Fruit fly (Drosophila melanogaster) whole organism, adult: ENCODE results near the gene TAF1B.

Source experiments
- CG11617 ChIP-seq: fragments of 200-800 bp; sonication (Bioruptor generic); optimal IDR thresholded peaks from 2 replicates; lab custom pipeline; 2017; ENCODE audit warnings: mild to moderate bottlenecking, missing biosample characterization, missing genetic modification reagents, missing genetic modification characterization
- CG12768 ChIP-seq: fragments of 200-800 bp; sonication (Bioruptor generic); optimal IDR thresholded peaks from 2 replicates; lab custom pipeline; 2017; ENCODE audit warnings: missing biosample characterization, missing genetic modification characterization, mild to moderate bottlenecking, moderate library complexity, missing genetic modification reagents
- CG14711 ChIP-seq: fragments of 200-800 bp; sonication (Bioruptor generic); optimal IDR thresholded peaks from 2 replicates; lab custom pipeline; 2018; ENCODE audit warnings: missing biosample characterization, mild to moderate bottlenecking, missing genetic modification characterization, moderate library complexity
- CG1620 ChIP-seq: fragments of 200-800 bp; sonication (Bioruptor generic); optimal IDR thresholded peaks from 2 replicates; lab custom pipeline; 2016; ENCODE audit warnings: missing biosample characterization, missing genetic modification characterization
- CG33017 ChIP-seq: fragments of 200-800 bp; sonication (Bioruptor generic); optimal IDR thresholded peaks from 2 replicates; lab custom pipeline; 2018; ENCODE audit warnings: missing biosample characterization, mild to moderate bottlenecking, missing genetic modification characterization, moderate library complexity
- CG5204 ChIP-seq: fragments of 200-800 bp; sonication (Bioruptor generic); optimal IDR thresholded peaks from 2 replicates; lab custom pipeline; 2016; ENCODE audit warnings: missing biosample characterization, missing genetic modification characterization
- CG7045 ChIP-seq: fragments of 200-800 bp; sonication (Bioruptor generic); optimal IDR thresholded peaks from 2 replicates; lab custom pipeline; 2017; ENCODE audit warnings: missing biosample characterization, mild to moderate bottlenecking, missing genetic modification characterization
- CG7101 ChIP-seq: fragments of 200-800 bp; sonication (Bioruptor generic); optimal IDR thresholded peaks from 2 replicates; lab custom pipeline; 2018; ENCODE audit warnings: missing biosample characterization, mild to moderate bottlenecking, missing genetic modification characterization, moderate library complexity
- Clk ChIP-seq: fragments of 200-800 bp; sonication (Bioruptor generic); optimal IDR thresholded peaks from 2 replicates; lab custom pipeline; 2017; ENCODE audit warnings: missing biosample characterization, missing genetic modification characterization
- Crg-1 ChIP-seq: fragments of 200-800 bp; sonication (Bioruptor generic); optimal IDR thresholded peaks from 2 replicates; lab custom pipeline; 2016; ENCODE audit warnings: missing biosample characterization, missing genetic modification characterization
- Hr96 ChIP-seq: fragments of 200-800 bp; sonication (Bioruptor generic); optimal IDR thresholded peaks from 2 replicates; lab custom pipeline; 2016; ENCODE audit warnings: missing biosample characterization, missing genetic modification characterization
- Mnt ChIP-seq: fragments of 200-800 bp; sonication (Bioruptor generic); optimal IDR thresholded peaks from 2 replicates; lab custom pipeline; 2016; ENCODE audit warnings: missing biosample characterization, mild to moderate bottlenecking, missing genetic modification characterization
- bab1 ChIP-seq: fragments of 200-800 bp; sonication (Bioruptor generic); optimal IDR thresholded peaks from 3 replicates; lab custom pipeline; 2019; ENCODE audit warnings: missing biosample characterization, mild to moderate bottlenecking, missing genetic modification characterization, moderate library complexity
- cic ChIP-seq: fragments of 200-800 bp; sonication (Bioruptor generic); optimal IDR thresholded peaks from 2 replicates; lab custom pipeline; 2017; ENCODE audit warnings: missing biosample characterization, mild to moderate bottlenecking, missing genetic modification characterization, moderate library complexity
- cnc ChIP-seq, 2 experiments: fragments of >200 bp; optimal IDR thresholded peaks; 2 replicates each; lab custom pipeline; 2017
- kay ChIP-seq: fragments of 200-800 bp; sonication (Bioruptor generic); peaks from one replicate; lab custom pipeline; 2016; ENCODE audit warnings: missing biosample characterization, missing genetic modification characterization, borderline replicate concordance
- ovo ChIP-seq: fragments of 200-800 bp; sonication (Bioruptor generic); optimal IDR thresholded peaks from 2 replicates; lab custom pipeline; 2016; ENCODE audit warnings: missing biosample characterization, missing genetic modification characterization
- pad ChIP-seq: fragments of 200-800 bp; sonication (Bioruptor generic); optimal IDR thresholded peaks from 3 replicates; lab custom pipeline; 2017; ENCODE audit warnings: missing biosample characterization, missing genetic modification characterization, mild to moderate bottlenecking, moderate library complexity, missing genetic modification reagents
- tj ChIP-seq: fragments of 200-800 bp; sonication (Bioruptor generic); optimal IDR thresholded peaks from 3 replicates; lab custom pipeline; 2017; ENCODE audit warnings: missing biosample characterization, mild to moderate bottlenecking, missing genetic modification characterization, moderate library complexity
- toe ChIP-seq: fragments of 200-800 bp; sonication (Bioruptor generic); optimal IDR thresholded peaks from 2 replicates; lab custom pipeline; 2016; ENCODE audit warnings: missing biosample characterization, missing genetic modification characterization

The TAF1B gene

dm6 chr3R:10144103-10144998, at the start of gene TAF1B, which contains the start of gene Invadolysin:
Gene TAF1B, minus strand, starts transcription at chr3R:10144184.
Gene Invadolysin, plus strand, starts transcription at chr3R:10144668.
- TF ChIP-seq CG14711 (tag; lab: Kevin White, UChicago) (peak; percentile 42), cic (GFP tag; lab: Kevin White, UChicago) (peak; percentile 70), CG7101 (tag; lab: Kevin White, UChicago) (peak; percentile 29), CG33017 (peak; percentile 49), Crg-1 (GFP tag; lab: Kevin White, UChicago) (peak; percentile 51), Mnt (GFP tag; lab: Kevin White, UChicago) (peak; percentile 67), bab1 (GFP tag; lab: Kevin White, UChicago) (peak; percentile 62), CG12768 (GFP tag; lab: Kevin White, UChicago) (no peak), pad (peak; percentile 8), ovo (peak; percentile 57), CG11617 (peak; percentile 64), tj (GFP tag; lab: Kevin White, UChicago) (no peak), toe (GFP tag; lab: Kevin White, UChicago) (peak; percentile 71), CG5204 (peak; percentile 48), Hr96 (peak; percentile 31), kay (peak; percentile 98), cnc (optimal IDR thresholded peaks at IDR 0.05; lab: Kevin White, UChicago) (no peak), CG1620 (peak; percentile 44), CG7045 (GFP tag; lab: Kevin White, UChicago) (no peak), Clk (no peak)

DNA sequence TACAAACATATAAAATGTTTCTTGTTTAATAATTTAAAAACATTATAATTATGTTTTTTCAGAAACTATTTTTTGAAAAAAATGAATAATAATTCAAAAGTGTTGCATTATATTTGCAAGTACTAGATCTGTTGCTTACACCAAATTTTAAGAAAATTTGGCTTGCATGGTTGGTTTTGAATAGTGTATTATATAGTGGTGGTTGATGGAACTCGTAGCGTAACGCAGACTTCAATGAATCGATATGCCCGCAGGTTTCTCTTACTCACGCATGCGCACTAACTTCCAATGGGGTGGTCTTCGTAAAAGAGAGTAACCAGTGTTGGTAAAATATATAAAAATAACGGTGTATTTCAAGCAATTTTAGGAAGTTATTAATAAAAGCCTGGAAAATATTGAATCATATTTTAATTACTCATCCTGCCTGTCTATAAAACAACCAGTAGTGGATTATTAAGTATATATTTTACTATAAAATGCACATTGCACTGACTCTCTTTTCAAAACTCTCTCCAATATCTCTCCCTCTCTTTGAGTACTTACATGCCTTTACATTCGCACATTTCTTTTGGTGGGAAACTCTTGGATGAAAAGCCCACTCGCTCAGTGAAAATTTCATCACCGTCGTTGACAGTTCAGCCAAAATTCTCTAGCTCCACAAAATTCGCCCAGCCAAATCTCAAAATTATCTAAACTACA, 46.2 kb upstream of the TAF1B start, which contains the start of gene Syn:
TSS of gene Syn (plus strand) at position 606 of the 699 bp plus-strand sequence.
- no peak for TF ChIP-seq CG1620
- no peak for TF ChIP-seq pad
- TF ChIP-seq CG5204 = no peak
- peak; percentile 17 for TF ChIP-seq CG7045 (GFP tag; lab: Kevin White, UChicago)
- peak; percentile 13 for TF ChIP-seq CG33017

- peak; percentile 21 for TF ChIP-seq bab1 (GFP tag; lab: Kevin White, UChicago)
- no peak for TF ChIP-seq CG14711 (tag; lab: Kevin White, UChicago)
Observed at dm6 chr3R:10189520-10189919, 45.5 kb upstream of the TAF1B start, which contains the start of gene CG12814. Gene CG12814, minus strand, starts transcription at chr3R:10189603.

- no peak for TF ChIP-seq CG12768 (GFP tag; lab: Kevin White, UChicago)
Observed at dm6 chr3R:10185986-10186385, 42.0 kb upstream of the TAF1B start.

DNA sequence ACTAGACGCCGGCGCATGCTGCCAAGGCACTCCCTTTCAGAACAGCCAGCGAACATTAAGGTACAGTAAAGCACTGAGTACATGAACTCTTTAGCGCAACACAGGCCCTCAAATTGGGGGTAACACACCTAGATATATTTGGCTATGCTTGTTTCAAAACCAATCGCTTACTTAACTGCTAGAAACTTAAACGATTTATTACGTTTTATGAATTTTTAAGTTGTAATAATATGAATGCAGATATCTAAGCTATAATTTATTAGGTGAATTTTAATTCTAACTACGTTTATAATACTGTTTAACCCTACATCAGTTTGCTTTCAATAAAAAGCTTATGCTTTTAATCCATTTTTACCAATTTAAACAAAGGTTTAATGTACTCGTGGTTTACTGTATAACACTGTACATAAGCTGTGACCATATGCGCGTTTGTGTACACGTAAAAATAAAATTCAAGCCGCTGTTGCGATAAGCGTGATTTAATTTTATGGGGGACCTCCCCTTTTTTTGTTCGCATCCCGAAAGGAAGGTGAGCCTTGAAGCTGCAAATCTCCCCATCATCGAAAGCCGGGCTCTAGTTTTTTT, 33.0 kb upstream of the TAF1B start:
- TF ChIP-seq CG7045 (GFP tag; lab: Kevin White, UChicago) = no peak
- TF ChIP-seq kay = no peak

DNA sequence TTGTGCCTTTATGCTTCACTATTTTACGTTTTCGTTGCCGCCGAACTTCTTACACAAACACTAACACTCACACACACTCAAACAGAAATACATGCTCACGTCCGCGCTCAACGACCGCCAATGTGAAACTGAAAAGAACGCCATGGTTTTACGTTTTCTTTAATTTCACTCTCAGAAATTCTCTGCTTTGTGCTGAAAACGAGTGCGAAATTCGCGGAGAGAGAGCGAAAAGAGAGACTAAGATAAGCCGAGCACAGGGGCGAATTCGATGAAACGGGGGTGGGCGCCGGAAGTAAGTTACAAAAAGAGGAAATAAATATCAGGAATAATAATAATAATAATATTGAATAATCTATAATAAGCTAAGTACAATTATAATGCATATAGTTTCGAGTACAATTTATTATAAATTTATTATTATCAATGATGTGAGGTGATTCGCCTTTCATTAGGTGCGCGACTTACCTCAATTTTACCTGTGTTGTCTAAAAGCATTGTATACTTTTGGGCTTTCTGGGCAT, 26.4 kb upstream of the TAF1B start, which contains the start of gene Best1:
TSS of gene Best1 (minus strand) at position 132 of the 521 bp plus-strand sequence.
- TF ChIP-seq CG12768 (GFP tag; lab: Kevin White, UChicago) = peak; percentile 92
- TF ChIP-seq Hr96 = peak; percentile 68
- peak; percentile 96 for TF ChIP-seq CG7101 (tag; lab: Kevin White, UChicago)
- TF ChIP-seq toe (GFP tag; lab: Kevin White, UChicago) = peak; percentile 53
- TF ChIP-seq CG14711 (tag; lab: Kevin White, UChicago) = peak; percentile 90
- peak; percentile 64 for TF ChIP-seq cic (GFP tag; lab: Kevin White, UChicago)
- peak; percentile 87 for TF ChIP-seq Mnt (GFP tag; lab: Kevin White, UChicago)
- peak; percentile 87 for TF ChIP-seq CG7045 (GFP tag; lab: Kevin White, UChicago)
- TF ChIP-seq pad = peak; percentile 83
- no peak for TF ChIP-seq kay
- TF ChIP-seq tj (GFP tag; lab: Kevin White, UChicago) = peak; percentile 62
- peak; percentile 63 for TF ChIP-seq CG1620
- peak; percentile 93 for TF ChIP-seq CG33017
- peak; percentile 69 for TF ChIP-seq Clk
- TF ChIP-seq ovo = peak; percentile 76
- TF ChIP-seq CG11617 = peak; percentile 94
- peak; percentile 67 for TF ChIP-seq Crg-1 (GFP tag; lab: Kevin White, UChicago)
- TF ChIP-seq CG5204 = peak; percentile 65
- no peak for TF ChIP-seq cnc (optimal IDR thresholded peaks at IDR 0.05; lab: Kevin White, UChicago)
- peak; percentile 96 for TF ChIP-seq bab1 (GFP tag; lab: Kevin White, UChicago)
